Fruit fly (Drosophila melanogaster) whole organism, embryonic: ENCODE measurements around the gene gammaTub37C.

Experiments used
- CG31388 ChIP-seq: fragments of 200-800 bp; sonication (Bioruptor generic); optimal IDR thresholded peaks from 2 replicates; lab custom pipeline; 2016; ENCODE audit warnings: missing biosample characterization, missing genetic modification characterization
- CG6272 ChIP-seq: fragments of 200-800 bp; sonication (Bioruptor generic); IDR thresholded peaks from 2 replicates; pipeline ENCODE4 v1.3.6; 2022; ENCODE audit warnings: missing biosample characterization, missing genetic modification characterization
- CG8089 ChIP-seq: fragments of 200-800 bp; sonication (Bioruptor generic); optimal IDR thresholded peaks from 3 replicates; lab custom pipeline; 2016; ENCODE audit warnings: missing biosample characterization, missing genetic modification characterization
- Med ChIP-seq: fragments of 200-800 bp; sonication (Bioruptor generic); peaks from one replicate; lab custom pipeline; 2016; ENCODE audit warnings: missing biosample characterization, missing genetic modification characterization, mild to moderate bottlenecking, inconsistent platforms, moderate library complexity
- Optix ChIP-seq: fragments of 200-800 bp; sonication (Bioruptor generic); IDR thresholded peaks from 3 replicates; pipeline ENCODE4 v1.3.6; 2022; ENCODE audit warnings: missing biosample characterization, missing genetic modification characterization
- Side ChIP-seq: fragments of 200-800 bp; sonication (Bioruptor generic); optimal IDR thresholded peaks from 2 replicates; lab custom pipeline; 2016; ENCODE audit warnings: missing biosample characterization, missing genetic modification characterization
- fd102C ChIP-seq: fragments of 200-800 bp; sonication (Bioruptor generic); optimal IDR thresholded peaks from 2 replicates; lab custom pipeline; 2018; ENCODE audit warnings: missing biosample characterization, mild to moderate bottlenecking, missing genetic modification characterization, moderate library complexity
- ham ChIP-seq: fragments of 200-800 bp; sonication (Bioruptor generic); IDR thresholded peaks from 2 replicates; pipeline ENCODE4 v1.3.6; 2022; ENCODE audit warnings: missing biosample characterization, missing genetic modification characterization
- repo ChIP-seq: fragments of 200-800 bp; sonication (Bioruptor generic); optimal IDR thresholded peaks from 2 replicates; lab custom pipeline; 2016; ENCODE audit warnings: missing biosample characterization, missing genetic modification characterization

- TF ChIP-seq ham (GFP tag; lab: Robert Waterston, UW) (no peak), CG31388 (no peak), CG6272 (no peak), fd102C (GFP tag; lab: Kevin White, UChicago) (no peak), Side (GFP tag; lab: Kevin White, UChicago) (no peak), Med (GFP tag; lab: Kevin White, UChicago) (no peak), CG8089 (no peak), Optix (GFP tag; lab: Robert Waterston, UW) (no peak), repo (GFP tag; lab: Kevin White, UChicago) (no peak)
Observed at dm6 chr2L:19201841-19202240, 16.3 kb upstream of the gammaTub37C start.
